Fruit fly (Drosophila melanogaster) whole organism, adult: ENCODE results near the gene CG31869.

ENCODE experiments used
- CG7045 ChIP-seq: fragments of 200-800 bp; sonication (Bioruptor generic); optimal IDR thresholded peaks from 2 replicates; lab custom pipeline; 2017; ENCODE audit warnings: missing biosample characterization, mild to moderate bottlenecking, missing genetic modification characterization
- Clk ChIP-seq: fragments of 200-800 bp; sonication (Bioruptor generic); optimal IDR thresholded peaks from 2 replicates; lab custom pipeline; 2017; ENCODE audit warnings: missing biosample characterization, missing genetic modification characterization
- Hr96 ChIP-seq: fragments of 200-800 bp; sonication (Bioruptor generic); optimal IDR thresholded peaks from 2 replicates; lab custom pipeline; 2016; ENCODE audit warnings: missing biosample characterization, missing genetic modification characterization
- bab1 ChIP-seq: fragments of 200-800 bp; sonication (Bioruptor generic); optimal IDR thresholded peaks from 3 replicates; lab custom pipeline; 2019; ENCODE audit warnings: missing biosample characterization, mild to moderate bottlenecking, missing genetic modification characterization, moderate library complexity
- tj ChIP-seq: fragments of 200-800 bp; sonication (Bioruptor generic); optimal IDR thresholded peaks from 3 replicates; lab custom pipeline; 2017; ENCODE audit warnings: missing biosample characterization, mild to moderate bottlenecking, missing genetic modification characterization, moderate library complexity

DNA sequence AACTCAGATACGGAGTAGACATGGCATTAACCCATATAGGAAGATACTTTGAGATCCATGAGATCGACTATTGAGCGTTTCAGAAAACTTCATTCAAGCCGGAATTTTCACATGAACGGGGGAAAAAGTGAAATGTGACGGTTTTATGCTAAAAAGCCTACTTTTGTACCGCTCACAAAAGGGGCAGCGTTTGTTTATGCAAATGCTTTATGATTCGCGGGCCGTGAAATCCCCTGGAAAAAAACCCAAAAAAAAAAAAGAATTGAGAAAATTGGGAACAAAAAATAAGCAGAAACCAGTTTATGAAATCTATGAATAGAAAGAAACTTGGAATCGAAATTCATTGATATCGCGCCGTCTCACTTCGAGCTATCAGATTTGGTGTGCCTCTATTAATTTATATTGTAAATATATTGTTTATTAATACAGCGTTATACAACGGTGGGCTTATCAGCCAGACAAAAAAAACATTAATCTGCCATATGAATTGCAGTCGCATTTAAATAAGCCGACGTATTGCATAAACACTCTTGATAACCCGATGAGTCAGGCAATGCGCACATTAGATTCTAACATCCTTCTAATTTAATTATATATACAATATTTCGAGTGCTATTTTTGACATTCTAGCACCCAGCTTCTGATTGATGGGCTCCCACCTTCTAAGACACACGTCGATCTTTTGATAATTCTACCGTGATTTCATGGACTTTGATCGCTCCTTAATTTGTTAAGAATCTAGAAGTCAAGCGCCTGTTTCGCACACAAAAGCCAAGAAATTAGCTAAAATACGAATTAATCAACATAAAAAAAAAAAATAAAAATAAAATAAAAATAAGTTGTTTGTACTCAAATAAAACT lies 51.1 kb downstream of the CG31869 start:
- TF ChIP-seq tj (GFP tag; lab: Kevin White, UChicago) (no peak), bab1 (GFP tag; lab: Kevin White, UChicago) (no peak), Clk (GFP tag; lab: Kevin White, UChicago) (no peak), Hr96 (GFP tag; lab: Kevin White, UChicago) (no peak), CG7045 (no peak)
